Fruit fly (Drosophila melanogaster) whole organism, embryonic: Measurements from ENCODE around the gene CG2614.

Experiments used
- Abd-B ChIP-seq: fragments of 200-800 bp; sonication (Bioruptor generic); optimal IDR thresholded peaks from 2 replicates; lab custom pipeline; 2018; ENCODE audit warnings: missing biosample characterization, mild to moderate bottlenecking, missing genetic modification characterization, moderate library complexity
- Awh ChIP-seq: fragments of 200-800 bp; sonication (Bioruptor generic); IDR thresholded peaks from 2 replicates; pipeline ENCODE4, ENCODE4 v1.3.6; 2022; ENCODE audit warnings: missing biosample characterization, missing genetic modification characterization
- BEAF-32 ChIP-seq: fragments of 200-800 bp; sonication (Bioruptor generic); optimal IDR thresholded peaks from 3 replicates; lab custom pipeline; 2017; ENCODE audit warnings: missing biosample characterization, missing genetic modification characterization, mild to moderate bottlenecking, moderate library complexity, missing genetic modification reagents
- CG11560 ChIP-seq: fragments of 200-800 bp; sonication (Bioruptor generic); IDR thresholded peaks from 3 replicates; pipeline ENCODE4 v1.3.6; 2022; ENCODE audit warnings: missing biosample characterization, missing genetic modification characterization
- CG11695 ChIP-seq: fragments of 200-800 bp; sonication (Bioruptor generic); IDR thresholded peaks from 3 replicates; pipeline ENCODE4 v1.3.6; 2022; ENCODE audit warnings: missing biosample characterization, missing genetic modification characterization
- CG12155 ChIP-seq: fragments of 200-800 bp; sonication (Bioruptor generic); optimal IDR thresholded peaks from 3 replicates; lab custom pipeline; 2016; ENCODE audit warnings: missing biosample characterization, missing genetic modification characterization
- CG13624 ChIP-seq: fragments of 200-800 bp; sonication (Bioruptor generic); optimal IDR thresholded peaks from 2 replicates; lab custom pipeline; 2016; ENCODE audit warnings: missing biosample characterization, missing genetic modification characterization
- CG15514 ChIP-seq: fragments of 200-800 bp; sonication (Bioruptor generic); optimal IDR thresholded peaks from 3 replicates; lab custom pipeline; 2017; ENCODE audit warnings: missing biosample characterization, missing genetic modification characterization, mild to moderate bottlenecking, moderate library complexity, missing genetic modification reagents
- CG1603 ChIP-seq: fragments of 200-800 bp; sonication (Bioruptor generic); optimal IDR thresholded peaks from 2 replicates; lab custom pipeline; 2019; ENCODE audit warnings: missing biosample characterization, mild to moderate bottlenecking, missing genetic modification characterization, moderate library complexity
- CG17328 ChIP-seq: fragments of 200-800 bp; sonication (Bioruptor generic); IDR thresholded peaks from 2 replicates; pipeline ENCODE4 v1.3.6; 2022; ENCODE audit warnings: missing biosample characterization, missing genetic modification characterization
- CG2116 ChIP-seq: fragments of 200-800 bp; sonication (Bioruptor generic); optimal IDR thresholded peaks from 3 replicates; lab custom pipeline; 2018; ENCODE audit warnings: missing biosample characterization, mild to moderate bottlenecking, missing genetic modification characterization
- CG34224 ChIP-seq: fragments of 200-800 bp; sonication (Bioruptor generic); IDR thresholded peaks from 3 replicates; pipeline ENCODE4 v1.3.6; 2022; ENCODE audit warnings: missing biosample characterization, missing genetic modification characterization; ENCODE audit not compliant: partially characterized antibody
- CG4707 ChIP-seq: fragments of 200-800 bp; sonication (Bioruptor generic); optimal IDR thresholded peaks from 2 replicates; lab custom pipeline; 2018; ENCODE audit warnings: missing biosample characterization, mild to moderate bottlenecking, missing genetic modification characterization, moderate library complexity
- Camta ChIP-seq: fragments of 200-800 bp; sonication (Bioruptor generic); optimal IDR thresholded peaks from 2 replicates; lab custom pipeline; 2016; ENCODE audit warnings: missing biosample characterization, missing genetic modification characterization
- CkIIα-i1 ChIP-seq: fragments of 200-800 bp; sonication (Bioruptor generic); IDR thresholded peaks from 2 replicates; pipeline ENCODE4 v1.3.6; 2022; ENCODE audit warnings: missing biosample characterization, missing genetic modification characterization
- Gsc ChIP-seq: fragments of 200-800 bp; sonication (Bioruptor generic); IDR thresholded peaks from 2 replicates; pipeline ENCODE4 v1.3.6; 2022; ENCODE audit warnings: missing biosample characterization, missing genetic modification characterization
- Lim3 ChIP-seq: fragments of 200-800 bp; sonication (Bioruptor generic); IDR thresholded peaks from 2 replicates; pipeline ENCODE4 v1.3.6; 2022; ENCODE audit warnings: missing biosample characterization, missing genetic modification characterization
- MESR4 ChIP-seq: fragments of 200-800 bp; sonication (Bioruptor generic); optimal IDR thresholded peaks from 2 replicates; lab custom pipeline; 2018; ENCODE audit warnings: missing biosample characterization, mild to moderate bottlenecking, missing genetic modification characterization, moderate library complexity
- NK7.1 ChIP-seq: fragments of 200-800 bp; sonication (Bioruptor generic); optimal IDR thresholded peaks from 3 replicates; lab custom pipeline; 2016; ENCODE audit warnings: missing biosample characterization, missing genetic modification characterization
- Nf-YA ChIP-seq: fragments of 200-800 bp; sonication (Bioruptor generic); IDR thresholded peaks from 2 replicates; pipeline ENCODE4 v1.3.6; 2022; ENCODE audit warnings: missing biosample characterization, missing genetic modification characterization
- NfI ChIP-seq: fragments of 200-800 bp; sonication (Bioruptor generic); optimal IDR thresholded peaks from 3 replicates; lab custom pipeline; 2018; ENCODE audit warnings: missing biosample characterization, mild to moderate bottlenecking, missing genetic modification characterization, moderate library complexity
- Ravus ChIP-seq: fragments of 200-800 bp; sonication (Bioruptor generic); IDR thresholded peaks from 2 replicates; pipeline ENCODE4 v1.3.6; 2022; ENCODE audit warnings: missing biosample characterization, missing genetic modification characterization
- Side ChIP-seq: fragments of 200-800 bp; sonication (Bioruptor generic); optimal IDR thresholded peaks from 2 replicates; lab custom pipeline; 2016; ENCODE audit warnings: missing biosample characterization, missing genetic modification characterization
- bab2 ChIP-seq: fragments of 200-800 bp; sonication (Bioruptor generic); optimal IDR thresholded peaks from 2 replicates; lab custom pipeline; 2016; ENCODE audit warnings: missing biosample characterization, missing genetic modification characterization
- bsh ChIP-seq, 2 experiments: fragments of 200-800 bp; sonication (Bioruptor generic); optimal IDR thresholded peaks; 2 replicates each; lab custom pipeline; 2017 to 2018; ENCODE audit warnings: mild to moderate bottlenecking in 2 of 2, missing biosample characterization in 2 of 2, missing genetic modification characterization in 2 of 2, moderate library complexity in 1 of 2
- ci ChIP-seq: fragments of 200-800 bp; sonication (Bioruptor generic); IDR thresholded peaks from 3 replicates; pipeline ENCODE4 v1.3.6; 2022; ENCODE audit warnings: missing biosample characterization, missing genetic modification characterization
- danr ChIP-seq: fragments of 200-800 bp; sonication (Bioruptor generic); IDR thresholded peaks from 2 replicates; pipeline ENCODE4 v1.3.6; 2022; ENCODE audit warnings: missing biosample characterization, missing genetic modification characterization
- esg ChIP-seq: fragments of 200-800 bp; sonication (Bioruptor generic); conservative IDR thresholded peaks from 2 replicates; pipeline ENCODE4 v1.3.6; 2022; ENCODE audit warnings: missing biosample characterization, missing genetic modification characterization
- ewg ChIP-seq: fragments of 200-800 bp; sonication (Bioruptor generic); optimal IDR thresholded peaks from 3 replicates; lab custom pipeline; 2017; ENCODE audit warnings: mild to moderate bottlenecking, missing biosample characterization, missing genetic modification reagents, missing genetic modification characterization
- gce ChIP-seq: fragments of 200-800 bp; sonication (Bioruptor generic); IDR thresholded peaks from 3 replicates; pipeline ENCODE4 v1.3.6; 2022; ENCODE audit warnings: missing biosample characterization, missing genetic modification characterization
- hbn ChIP-seq: fragments of 200-800 bp; sonication (Bioruptor generic); IDR thresholded peaks from 2 replicates; pipeline ENCODE4 v1.3.6; 2022; ENCODE audit warnings: missing biosample characterization, missing genetic modification characterization; ENCODE audit not compliant: partially characterized antibody
- inv ChIP-seq: fragments of 200-800 bp; sonication (Bioruptor generic); IDR thresholded peaks from 2 replicates; pipeline ENCODE4 v1.3.6; 2022; ENCODE audit warnings: missing biosample characterization, missing genetic modification characterization; ENCODE audit not compliant: partially characterized antibody
- klu ChIP-seq: fragments of 200-800 bp; sonication (Bioruptor generic); IDR thresholded peaks from 2 replicates; pipeline ENCODE4 v1.3.6; 2022; ENCODE audit warnings: missing biosample characterization, missing genetic modification characterization
- nom ChIP-seq: fragments of 200-800 bp; sonication (Bioruptor generic); optimal IDR thresholded peaks from 2 replicates; lab custom pipeline; 2017; ENCODE audit warnings: missing biosample characterization, missing genetic modification characterization, mild to moderate bottlenecking, moderate library complexity, missing genetic modification reagents
- pan ChIP-seq, 4 experiments: fragments of >200 bp in 3 of 4; fragments of 200-800 bp in 1 of 4; sonication (Bioruptor generic) in 1 of 4; optimal IDR thresholded peaks in 3 of 4; IDR thresholded peaks in 1 of 4; 2 replicates each; pipeline versions ENCODE4 v1.3.6 to Lab custom; 2017 to 2022; ENCODE audit warnings: missing biosample characterization in 2 of 4, missing genetic modification characterization in 2 of 4, mixed read lengths in 1 of 4
- prd ChIP-seq, 3 experiments: fragments of >200 bp in 2 of 3; fragments of 200-800 bp in 1 of 3; sonication (Bioruptor generic) in 1 of 3; optimal IDR thresholded peaks in 2 of 3; IDR thresholded peaks in 1 of 3; 2 replicates in 2 of 3; 3 replicates in 1 of 3; pipeline versions ENCODE4 v1.3.6 to Lab custom; 2017 to 2022; ENCODE audit warnings: missing biosample characterization in 1 of 3, missing genetic modification characterization in 1 of 3
- pros ChIP-seq: fragments of 200-800 bp; sonication (Bioruptor generic); optimal IDR thresholded peaks from 3 replicates; lab custom pipeline; 2019; ENCODE audit warnings: missing biosample characterization, mild to moderate bottlenecking, missing genetic modification characterization, moderate library complexity
- slbo ChIP-seq: fragments of 200-800 bp; sonication (Bioruptor generic); IDR thresholded peaks from 2 replicates; pipeline ENCODE4 v1.3.6; 2022; ENCODE audit warnings: missing biosample characterization, missing genetic modification characterization
- sug ChIP-seq: fragments of 200-800 bp; optimal IDR thresholded peaks from 2 replicates; lab custom pipeline; 2019; ENCODE audit warnings: missing biosample characterization, mild to moderate bottlenecking, missing genetic modification characterization, moderate library complexity
- tx ChIP-seq: fragments of 200-800 bp; sonication (Bioruptor generic); optimal IDR thresholded peaks from 2 replicates; lab custom pipeline; 2016; ENCODE audit warnings: missing biosample characterization, missing genetic modification characterization

Gene CG2614

DNA sequence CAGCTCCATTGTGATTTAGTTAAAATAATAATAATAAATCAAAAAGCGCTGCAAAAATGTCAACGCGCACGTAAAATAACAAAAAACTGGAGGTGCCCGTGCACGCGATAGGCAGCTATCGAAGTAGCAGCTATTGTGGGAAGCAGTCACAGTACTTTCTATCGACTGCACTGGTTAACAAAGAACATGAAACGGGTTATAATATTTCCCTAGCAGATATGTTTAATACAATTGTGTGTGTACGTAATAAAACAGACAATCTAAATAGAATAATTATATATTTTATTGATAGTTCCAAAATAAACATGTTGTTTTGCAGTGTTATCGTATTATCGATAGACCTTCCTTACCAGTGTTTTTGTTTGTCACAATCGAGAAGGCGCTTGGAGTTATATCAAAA is 19.6 kb downstream of the CG2614 start, which contains the start of the genes CG31678 and IKKepsilon (continued):
- TF ChIP-seq gce (no peak), danr (no peak), pros (GFP tag; lab: Kevin White, UChicago) (no peak), Lim3 (GFP tag; lab: Robert Waterston, UW) (no peak), Nf-YA (GFP tag; lab: Robert Waterston, UW) (no peak), CG11695 (GFP tag; lab: Robert Waterston, UW) (no peak), Gsc (GFP tag; lab: Robert Waterston, UW) (no peak), esg (GFP tag; lab: Robert Waterston, UW) (peak; percentile 58), slbo (GFP tag; lab: Robert Waterston, UW) (peak; percentile 70), CG1603 (tag; lab: Kevin White, UChicago) (peak; percentile 64), prd (optimal IDR thresholded peaks at IDR 0.05; lab: Kevin White, UChicago) (no peak), prd (GFP tag; IDR thresholded peaks at IDR 0.05; lab: Robert Waterston, UW) (peak; percentile 28; the same call in 1 of the 3 replicates), CG11560 (tag; lab: Robert Waterston, UW) (no peak), inv (GFP tag; lab: Robert Waterston, UW) (peak; percentile 88), klu (no peak), NfI (GFP tag; lab: Kevin White, UChicago) (peak; percentile 34), BEAF-32 (GFP tag; lab: Kevin White, UChicago) (peak; percentile 85), Camta (GFP tag; lab: Kevin White, UChicago) (no peak), hbn (peak; percentile 86), MESR4 (peak; percentile 46), CG34224 (GFP tag; lab: Robert Waterston, UW) (peak; percentile 93), Awh (no peak), CG15514 (GFP tag; lab: Kevin White, UChicago) (peak; percentile 58), CkIIα-i1 (no peak), ci (GFP tag; lab: Robert Waterston, UW) (peak; percentile 50; the same call in 1 of the 3 replicates), sug (tag; lab: Kevin White, UChicago) (peak; percentile 30), ewg (GFP tag; lab: Kevin White, UChicago) (peak; percentile 40), bab2 (GFP tag; lab: Kevin White, UChicago) (no peak), nom (GFP tag; lab: Kevin White, UChicago) (peak; percentile 18), CG13624 (no peak), Side (GFP tag; lab: Kevin White, UChicago) (no peak), Abd-B (GFP tag; lab: Kevin White, UChicago) (no peak), pan (optimal IDR thresholded peaks at IDR 0.05; lab: Kevin White, UChicago) (no peak), pan (GFP tag; optimal IDR thresholded peaks at IDR 0.05 in 1 of 2, IDR thresholded peaks at IDR 0.05 in 1 of 2) (peak in 1 of 2 experiments; percentile 64), tx (GFP tag; lab: Kevin White, UChicago) (no peak), CG2116 (GFP tag; lab: Kevin White, UChicago) (peak; percentile 86), CG17328 (GFP tag; lab: Robert Waterston, UW) (0 out of 2 replicates have a peak, but pooled peaks have one; percentile 15), CG4707 (GFP tag; lab: Kevin White, UChicago) (no peak), Ravus (GFP tag; lab: Robert Waterston, UW) (no peak), CG12155 (GFP tag; lab: Kevin White, UChicago) (peak; percentile 6), NK7.1 (GFP tag; lab: Kevin White, UChicago) (no peak), bsh (GFP tag; optimal IDR thresholded peaks at IDR 0.05; lab: Kevin White, UChicago) (peak in 1 of 2 experiments; percentile 25)
